Fruit fly (Drosophila melanogaster): Measurements from ENCODE around the gene CG42586.

- TF ChIP-seq Deaf1 (tag; optimal IDR thresholded peaks at IDR 0.05) (no peak), scrt (GFP tag; optimal IDR thresholded peaks at IDR 0.05) (no peak)
Measured at dm6 chr2L:14746068-14746467, 4.4 kb upstream of the CG42586 start.

Data from whole organism, embryonic.